Worm (Caenorhabditis elegans) whole organism, L2 larva: ENCODE measurements around the gene F58A6.2.

Experiments used
- aly-2 ChIP-seq: fragments of 150-350 bp; optimal IDR thresholded peaks from 2 replicates; lab custom pipeline; 2014; ENCODE audit warnings: missing biosample characterization, missing genetic modification characterization
- fos-1 ChIP-seq: fragments of 150-350 bp; optimal IDR thresholded peaks from 2 replicates; lab custom pipeline; 2014; ENCODE audit warnings: missing biosample characterization, missing genetic modification characterization
- lin-13 ChIP-seq: fragments of 150-350 bp; optimal IDR thresholded peaks from 2 replicates; lab custom pipeline; 2014; ENCODE audit warnings: missing biosample characterization, missing genetic modification reagents, missing genetic modification characterization
- lin-39 ChIP-seq: fragments of 150-350 bp; optimal IDR thresholded peaks from 2 replicates; lab custom pipeline; 2014; ENCODE audit warnings: missing biosample characterization, missing genetic modification reagents, missing genetic modification characterization
- snpc-4 ChIP-seq: fragments of 150-350 bp; optimal IDR thresholded peaks from 2 replicates; lab custom pipeline; 2014; ENCODE audit warnings: missing biosample characterization, missing genetic modification characterization

DNA sequence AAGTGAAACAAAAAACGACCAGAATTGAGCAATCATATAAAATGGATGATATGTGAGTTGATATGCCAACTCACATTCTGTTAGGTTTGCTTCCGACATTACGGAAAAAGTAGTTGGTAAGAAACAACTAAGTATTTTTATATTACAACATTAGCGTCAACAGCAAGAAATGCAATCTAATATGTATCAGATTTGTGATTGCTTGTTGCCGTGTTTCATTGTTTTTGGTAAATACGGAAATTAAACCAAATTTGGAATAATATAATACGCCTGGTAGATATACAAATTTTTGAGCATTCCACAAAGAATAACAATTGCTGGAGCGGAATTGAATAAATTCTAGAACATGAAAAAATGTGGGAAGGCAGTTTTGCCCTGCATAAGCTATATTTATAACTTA is 18.0 kb downstream of the F58A6.2 start, which contains the start of gene srb-12:
- no peak for TF ChIP-seq lin-13
- no peak for TF ChIP-seq aly-2 (tag; lab: Kevin White, UChicago)
- no peak for TF ChIP-seq fos-1
- TF ChIP-seq lin-39 (tag; lab: Kevin White, UChicago): no peak
- no peak for TF ChIP-seq snpc-4 (tag; lab: Kevin White, UChicago)
